Fruit fly (Drosophila melanogaster): ENCODE results near the gene CG10375.
A peak's percentile ranks its signal among the peaks of the same experiment; 100 is the strongest.

Gene CG10375

DNA sequence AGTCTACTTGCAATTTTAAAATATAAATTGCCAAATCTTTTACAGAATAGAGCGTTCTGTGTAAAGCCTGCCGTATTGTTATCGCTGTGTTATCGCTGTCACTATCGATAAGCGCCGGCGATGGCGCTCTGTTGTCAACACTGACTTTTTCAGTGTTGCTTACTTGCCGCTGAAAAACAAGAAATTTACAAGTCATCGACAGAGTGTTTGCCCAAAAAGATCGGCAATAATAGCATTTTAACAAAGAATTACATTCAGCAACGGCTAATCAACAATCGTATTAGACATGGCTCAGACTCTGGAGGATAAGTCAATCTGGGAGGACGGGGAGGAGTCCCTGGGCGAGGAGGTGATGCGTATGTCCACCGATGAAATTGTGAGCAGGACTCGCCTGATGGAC, 14.8 kb upstream of the CG10375 start, which contains the start of the genes RanBP3 and Rpt5 (continued):
- TF ChIP-seq Jarid2 (GFP tag; optimal IDR thresholded peaks at IDR 0.05) = no peak
- peak; percentile 41 for TF ChIP-seq grau (tag; optimal IDR thresholded peaks at IDR 0.05)
- TF ChIP-seq Hr51 (GFP tag; optimal IDR thresholded peaks at IDR 0.05) = peak in 1 of 2 experiments; percentile 56
- TF ChIP-seq cad (GFP tag; optimal IDR thresholded peaks at IDR 0.05) = no peak
- no peak for TF ChIP-seq slou (GFP tag; optimal IDR thresholded peaks at IDR 0.05)
- TF ChIP-seq gt (GFP tag; IDR thresholded peaks at IDR 0.05) = no peak
- no peak for TF ChIP-seq CG15479 (GFP tag; optimal IDR thresholded peaks at IDR 0.05)
- TF ChIP-seq CG16863 (GFP tag; optimal IDR thresholded peaks at IDR 0.05) = no peak
- peak; percentile 69 for TF ChIP-seq Sin3A (optimal IDR thresholded peaks at IDR 0.05)
- no peak for TF ChIP-seq croc (GFP tag; conservative IDR thresholded peaks at IDR 0.05)
- no peak for TF ChIP-seq CG3838 (GFP tag; optimal IDR thresholded peaks at IDR 0.05)
- peak; percentile 70 for TF ChIP-seq inv (GFP tag; IDR thresholded peaks at IDR 0.05; ENCODE audit: partially characterized antibody)
- TF ChIP-seq CG15514 (GFP tag; optimal IDR thresholded peaks at IDR 0.05) = peak; percentile 71
- TF ChIP-seq CG10366 (GFP tag; IDR thresholded peaks at IDR 0.05) = peak; percentile 29
- peak; percentile 26 for TF ChIP-seq CG6765 (GFP tag; optimal IDR thresholded peaks at IDR 0.05)
- peak; percentile 26 for TF ChIP-seq CG8944 (GFP tag; optimal IDR thresholded peaks at IDR 0.05)
- no peak for TF ChIP-seq wor (GFP tag; IDR thresholded peaks at IDR 0.05)
- TF ChIP-seq Dip2 (GFP tag; IDR thresholded peaks at IDR 0.05) = no peak
- TF ChIP-seq Vsx1 (GFP tag; optimal IDR thresholded peaks at IDR 0.05) = no peak
- TF ChIP-seq Xrp1 (GFP tag; IDR thresholded peaks at IDR 0.05) = no peak
- no peak for TF ChIP-seq fru (optimal IDR thresholded peaks at IDR 0.05)
- TF ChIP-seq CG16779 (GFP tag; IDR thresholded peaks at IDR 0.05) = no peak
- TF ChIP-seq pnt (GFP tag; optimal IDR thresholded peaks at IDR 0.05) = no peak
- TF ChIP-seq jing (GFP tag; optimal IDR thresholded peaks at IDR 0.05) = no peak
- peak; percentile 68 for TF ChIP-seq vfl (GFP tag; optimal IDR thresholded peaks at IDR 0.05)
- no peak for TF ChIP-seq CG15011 (GFP tag; optimal IDR thresholded peaks at IDR 0.05)
- peak; percentile 58 for TF ChIP-seq dm (GFP tag; optimal IDR thresholded peaks at IDR 0.05)
- peak; percentile 92 for TF ChIP-seq CG34224 (GFP tag; IDR thresholded peaks at IDR 0.05; ENCODE audit: partially characterized antibody)
- TF ChIP-seq bigmax (GFP tag; optimal IDR thresholded peaks at IDR 0.05) = no peak
- no peak for TF ChIP-seq CG10654 (GFP tag; optimal IDR thresholded peaks at IDR 0.05)
- no peak for TF ChIP-seq klu (GFP tag; IDR thresholded peaks at IDR 0.05)
- TF ChIP-seq tio (GFP tag; optimal IDR thresholded peaks at IDR 0.05) = no peak
- peak; percentile 61 for TF ChIP-seq fu2 (GFP tag; optimal IDR thresholded peaks at IDR 0.05)
- TF ChIP-seq CoRest (tag; optimal IDR thresholded peaks at IDR 0.05) = no peak
- TF ChIP-seq Atf3 (GFP tag; optimal IDR thresholded peaks at IDR 0.05) = no peak
- peak; percentile 10 for TF ChIP-seq az2 (GFP tag; optimal IDR thresholded peaks at IDR 0.05)
- peak; percentile 78 for TF ChIP-seq lbe (GFP tag; optimal IDR thresholded peaks at IDR 0.05)
- peak; percentile 96 for TF ChIP-seq Med (GFP tag)
- peak; percentile 31 for TF ChIP-seq CG4282 (GFP tag; optimal IDR thresholded peaks at IDR 0.05)
- TF ChIP-seq luna (GFP tag; optimal IDR thresholded peaks at IDR 0.05) = peak; percentile 69
- TF ChIP-seq mam (GFP tag; optimal IDR thresholded peaks at IDR 0.05) = peak; percentile 73
- TF ChIP-seq CG6175 (GFP tag; IDR thresholded peaks at IDR 0.05) = no peak; the same call in 2 of the 3 replicates
- peak; percentile 69 for TF ChIP-seq CG17186 (GFP tag; optimal IDR thresholded peaks at IDR 0.05)
- peak; percentile 55 for TF ChIP-seq Xbp1 (GFP tag; optimal IDR thresholded peaks at IDR 0.05)
- no peak for TF ChIP-seq CG43689 (GFP tag; IDR thresholded peaks at IDR 0.05)
- no peak for TF ChIP-seq Trl (optimal IDR thresholded peaks at IDR 0.05)
- peak; percentile 50 for TF ChIP-seq Trl (GFP tag; optimal IDR thresholded peaks at IDR 0.05)
- no peak for TF ChIP-seq CG10431 (GFP tag; optimal IDR thresholded peaks at IDR 0.05)
- no peak for TF ChIP-seq CG7745 (tag; optimal IDR thresholded peaks at IDR 0.05)
- TF ChIP-seq CG5953 (GFP tag; IDR thresholded peaks at IDR 0.05) = no peak
- TF ChIP-seq PHDP (tag; optimal IDR thresholded peaks at IDR 0.05) = no peak
- TF ChIP-seq cwo (GFP tag; optimal IDR thresholded peaks at IDR 0.05) = no peak
- TF ChIP-seq Oaz (GFP tag; IDR thresholded peaks at IDR 0.05) = no peak

Data from whole organism, embryonic.